Fruit fly (Drosophila melanogaster): ENCODE measurements around the gene CG34267.

The CG34267 gene

dm6 chr3L:528037-528436 is 27.8 kb upstream of the CG34267 start, which contains the start of gene CG34269:
TSS of gene CG34269 (plus strand) at chr3L:528337.
- TF ChIP-seq CTCF (optimal IDR thresholded peaks at IDR 0.05) (no peak), CG8478 (optimal IDR thresholded peaks at IDR 0.05) (no peak)

dm6 chr3L:524246-524645 is 24.0 kb upstream of the CG34267 start:
- TF ChIP-seq CTCF (optimal IDR thresholded peaks at IDR 0.05) (no peak), CG8478 (optimal IDR thresholded peaks at IDR 0.05) (no peak)

- peak; percentile 75 for TF ChIP-seq CTCF (optimal IDR thresholded peaks at IDR 0.05)
- TF ChIP-seq CG8478 (optimal IDR thresholded peaks at IDR 0.05): no peak
Measured at dm6 chr3L:520465-521216, 20.4 kb upstream of the CG34267 start.

dm6 chr3L:516948-517599 is 16.8 kb upstream of the CG34267 start:
- TF ChIP-seq CG8478 (optimal IDR thresholded peaks at IDR 0.05) (no peak), CTCF (optimal IDR thresholded peaks at IDR 0.05) (no peak)

- TF ChIP-seq CTCF (optimal IDR thresholded peaks at IDR 0.05): no peak
- no peak for TF ChIP-seq CG8478 (optimal IDR thresholded peaks at IDR 0.05)
Measured at dm6 chr3L:516544-516943, 16.3 kb upstream of the CG34267 start.

- no peak for TF ChIP-seq CTCF (optimal IDR thresholded peaks at IDR 0.05)
- TF ChIP-seq CG8478 (optimal IDR thresholded peaks at IDR 0.05): no peak
Measured at dm6 chr3L:515614-516013, 15.4 kb upstream of the CG34267 start.

dm6 chr3L:513656-514055 is 13.4 kb upstream of the CG34267 start:
- TF ChIP-seq CG8478 (optimal IDR thresholded peaks at IDR 0.05) (no peak), CTCF (optimal IDR thresholded peaks at IDR 0.05) (no peak)

- no peak for TF ChIP-seq CG8478 (optimal IDR thresholded peaks at IDR 0.05)
- no peak for TF ChIP-seq CTCF (optimal IDR thresholded peaks at IDR 0.05)
Measured at dm6 chr3L:511755-512209, 11.5 kb upstream of the CG34267 start.

- TF ChIP-seq CG8478 (optimal IDR thresholded peaks at IDR 0.05): no peak
- no peak for TF ChIP-seq CTCF (optimal IDR thresholded peaks at IDR 0.05)
Measured at dm6 chr3L:510823-511227, 10.6 kb upstream of the CG34267 start.

- TF ChIP-seq CTCF (optimal IDR thresholded peaks at IDR 0.05) (peak; percentile 74 to 77), CG8478 (optimal IDR thresholded peaks at IDR 0.05) (no peak)
Measured at dm6 chr3L:507576-508322, 7.5 kb upstream of the CG34267 start.

- no peak for TF ChIP-seq CG8478 (optimal IDR thresholded peaks at IDR 0.05)
- TF ChIP-seq CTCF (optimal IDR thresholded peaks at IDR 0.05): peak; percentile 99 to 100
Measured at dm6 chr3L:505782-506408, 5.6 kb upstream of the CG34267 start.

dm6 chr3L:490808-491114 is 9.5 kb downstream of the CG34267 start:
- no peak for TF ChIP-seq CG8478 (optimal IDR thresholded peaks at IDR 0.05)
- no peak for TF ChIP-seq CTCF (optimal IDR thresholded peaks at IDR 0.05)

- TF ChIP-seq CTCF (optimal IDR thresholded peaks at IDR 0.05) (no peak), CG8478 (optimal IDR thresholded peaks at IDR 0.05) (no peak)
Measured at dm6 chr3L:489922-490807, 10.1 kb downstream of the CG34267 start.

dm6 chr3L:489354-489753 is 10.9 kb downstream of the CG34267 start:
- TF ChIP-seq CG8478 (optimal IDR thresholded peaks at IDR 0.05): no peak
- TF ChIP-seq CTCF (optimal IDR thresholded peaks at IDR 0.05): no peak
